Worm (Caenorhabditis elegans) whole organism, early embryonic: ENCODE measurements around the gene blos-7.

Experiments
- B0310.2 ChIP-seq: sonication (generic microtip); optimal IDR thresholded peaks from 2 replicates; lab custom pipeline; 2016; ENCODE audit warnings: mild to moderate bottlenecking, missing genetic modification characterization, missing compliant biosample characterization
- F13C5.2 ChIP-seq: sonication (generic microtip); optimal IDR thresholded peaks from 2 replicates; lab custom pipeline; 2017; ENCODE audit warnings: mild to moderate bottlenecking, missing genetic modification characterization, inconsistent platforms, missing compliant biosample characterization
- ama-1 ChIP-seq: fragments of 150-350 bp; optimal IDR thresholded peaks from 2 replicates; lab custom pipeline; 2014
- flt-1 ChIP-seq: fragments of 200-800 bp; sonication (Bioruptor generic); IDR thresholded peaks from 2 replicates; pipeline ENCODE4 v1.3.6; 2022; ENCODE audit warnings: missing genetic modification characterization, missing compliant biosample characterization
- hmg-4 ChIP-seq: fragments of 200-800 bp; sonication (Bioruptor generic); optimal IDR thresholded peaks from 2 replicates; lab custom pipeline; 2018; ENCODE audit warnings: mild to moderate bottlenecking, missing genetic modification characterization, missing compliant biosample characterization
- scrt-1 ChIP-seq: fragments of 200-800 bp; sonication (Bioruptor generic); IDR thresholded peaks from 2 replicates; pipeline ENCODE4 v1.3.6; 2022; ENCODE audit warnings: missing genetic modification characterization, missing compliant biosample characterization
- sea-1 ChIP-seq: fragments of 200-800 bp; sonication (Bioruptor generic); conservative IDR thresholded peaks from 2 replicates; pipeline ENCODE4 v1.3.6; 2022; ENCODE audit warnings: missing genetic modification characterization, missing compliant biosample characterization
- tra-4 ChIP-seq: sonication (generic microtip); optimal IDR thresholded peaks from 2 replicates; lab custom pipeline; 2017; ENCODE audit warnings: missing genetic modification characterization, missing compliant biosample characterization

ce11 chrIV:3611845-3612244, 29.1 kb upstream of the blos-7 start:
- TF ChIP-seq ama-1 (lab: Kevin White, UChicago): no peak
- no peak for TF ChIP-seq flt-1 (GFP tag; lab: Robert Waterston, UW)
- no peak for TF ChIP-seq scrt-1 (GFP tag; lab: Robert Waterston, UW)
- no peak for TF ChIP-seq sea-1 (GFP tag; lab: Robert Waterston, UW)
- no peak for TF ChIP-seq tra-4 (tag; lab: Kevin White, UChicago)
- no peak for TF ChIP-seq F13C5.2
- TF ChIP-seq B0310.2 (tag; lab: Kevin White, UChicago): no peak
- no peak for TF ChIP-seq hmg-4 (GFP tag; lab: Kevin White, UChicago)
